Fruit fly (Drosophila melanogaster): ENCODE results near the gene ush.
A peak's percentile ranks its signal among the peaks of the same experiment; 100 is the strongest.

The ush gene

dm6 chr2L:427338-428234 lies 48.4 kb upstream of the ush start (continued):
- TF ChIP-seq jing (GFP tag; optimal IDR thresholded peaks at IDR 0.05) (no peak), CG17568 (GFP tag; optimal IDR thresholded peaks at IDR 0.05) (no peak), row (GFP tag; IDR thresholded peaks at IDR 0.05) (peak; percentile 55; the same call in 2 of the 3 replicates), ftz-f1 (GFP tag; optimal IDR thresholded peaks at IDR 0.05) (no peak), ci (GFP tag; IDR thresholded peaks at IDR 0.05) (peak; percentile 66; the same call in 1 of the 3 replicates), CG12744 (GFP tag; optimal IDR thresholded peaks at IDR 0.05) (no peak), CG6854 (GFP tag; optimal IDR thresholded peaks at IDR 0.05) (no peak), CG18599 (GFP tag; optimal IDR thresholded peaks at IDR 0.05) (peak; percentile 23), HLH4C (GFP tag; IDR thresholded peaks at IDR 0.05; ENCODE audit: partially characterized antibody) (no peak), GATAe (GFP tag; conservative IDR thresholded peaks at IDR 0.05) (no peak), fru (optimal IDR thresholded peaks at IDR 0.05) (no peak), chn (GFP tag; optimal IDR thresholded peaks at IDR 0.05) (no peak), ham (GFP tag; IDR thresholded peaks at IDR 0.05) (no peak), CG16779 (GFP tag; IDR thresholded peaks at IDR 0.05) (no peak), BEAF-32 (GFP tag; optimal IDR thresholded peaks at IDR 0.05) (no peak), CG13296 (GFP tag; optimal IDR thresholded peaks at IDR 0.05) (no peak), zfh2 (GFP tag; optimal IDR thresholded peaks at IDR 0.05) (no peak), CG14050 (GFP tag; IDR thresholded peaks at IDR 0.05) (no peak), Sox100B (GFP tag; optimal IDR thresholded peaks at IDR 0.05) (no peak), seq (GFP tag; IDR thresholded peaks at IDR 0.05) (no peak), Bteb2 (GFP tag; optimal IDR thresholded peaks at IDR 0.05) (no peak), stwl (tag; optimal IDR thresholded peaks at IDR 0.05) (no peak), CG11695 (GFP tag; IDR thresholded peaks at IDR 0.05) (no peak), CG7271 (tag; optimal IDR thresholded peaks at IDR 0.05) (no peak), oc (tag; optimal IDR thresholded peaks at IDR 0.05) (no peak), dati (GFP tag; IDR thresholded peaks at IDR 0.05) (no peak), Hmr (GFP tag; optimal IDR thresholded peaks at IDR 0.05) (no peak), CG43689 (GFP tag; IDR thresholded peaks at IDR 0.05) (no peak), Mad (GFP tag; optimal IDR thresholded peaks at IDR 0.05) (no peak), Pdp1 (GFP tag; optimal IDR thresholded peaks at IDR 0.05) (peak in 1 of 2 experiments; percentile 13), nerfin-2 (GFP tag; IDR thresholded peaks at IDR 0.05; ENCODE audit: partially characterized antibody) (no peak), CHES-1-like (GFP tag; optimal IDR thresholded peaks at IDR 0.05) (peak; percentile 27), ken (GFP tag; IDR thresholded peaks at IDR 0.05) (no peak), CG6765 (GFP tag; optimal IDR thresholded peaks at IDR 0.05) (no peak), CG1603 (tag; optimal IDR thresholded peaks at IDR 0.05) (peak; percentile 41), Meics (GFP tag; optimal IDR thresholded peaks at IDR 0.05) (no peak), Rfx (GFP tag; IDR thresholded peaks at IDR 0.05) (no peak), lov (optimal IDR thresholded peaks at IDR 0.05) (no peak), lov (GFP tag; IDR thresholded peaks at IDR 0.05) (0 out of 3 replicates have a peak, but pooled peaks have one; percentile 66), CG7928 (GFP tag; optimal IDR thresholded peaks at IDR 0.05) (no peak), eve (GFP tag; optimal IDR thresholded peaks at IDR 0.05) (no peak), CG7745 (tag; optimal IDR thresholded peaks at IDR 0.05) (no peak), peb (GFP tag; IDR thresholded peaks at IDR 0.05) (peak; percentile 26; the same call in 1 of the 2 replicates), scrt (GFP tag; optimal IDR thresholded peaks at IDR 0.05) (no peak), grn (GFP tag; optimal IDR thresholded peaks at IDR 0.05) (no peak), btn (GFP tag; optimal IDR thresholded peaks at IDR 0.05) (no peak), CG2202 (tag; optimal IDR thresholded peaks at IDR 0.05) (no peak), CG8944 (GFP tag; optimal IDR thresholded peaks at IDR 0.05) (peak; percentile 19), shn (GFP tag; optimal IDR thresholded peaks at IDR 0.05) (peak; percentile 30), Sry-δ (GFP tag; optimal IDR thresholded peaks at IDR 0.05) (no peak)

Data from whole organism, embryonic.